Fruit fly (Drosophila melanogaster): Measurements from ENCODE around the gene JMJD6.

The JMJD6 gene

dm6 chr3R:22358810-22359209 is 3.4 kb downstream of the JMJD6 start (continued):
- TF ChIP-seq zen2 (GFP tag; IDR thresholded peaks at IDR 0.05; ENCODE audit: partially characterized antibody) = no peak
- no peak for TF ChIP-seq Dll (GFP tag; IDR thresholded peaks at IDR 0.05; ENCODE audit: partially characterized antibody)
- TF ChIP-seq kah (GFP tag; optimal IDR thresholded peaks at IDR 0.05) = peak; percentile 32
- TF ChIP-seq gsb-n (tag; optimal IDR thresholded peaks at IDR 0.05) = peak; percentile 74
- peak; percentile 20 for TF ChIP-seq CG1647 (GFP tag; optimal IDR thresholded peaks at IDR 0.05)
- no peak for TF ChIP-seq CG34224 (GFP tag; IDR thresholded peaks at IDR 0.05; ENCODE audit: partially characterized antibody)
- TF ChIP-seq Fer3 (tag; optimal IDR thresholded peaks at IDR 0.05) = peak; percentile 74
- peak; percentile 9 for TF ChIP-seq HLH54F (GFP tag; optimal IDR thresholded peaks at IDR 0.05)
- 0 out of 2 replicates have a peak, but pooled peaks have one; percentile 17 for TF ChIP-seq CG4404 (GFP tag; IDR thresholded peaks at IDR 0.05)
- peak; percentile 90 for TF ChIP-seq CG17359 (tag; optimal IDR thresholded peaks at IDR 0.05)
- TF ChIP-seq CG13296 (GFP tag; optimal IDR thresholded peaks at IDR 0.05) = peak; percentile 57
- TF ChIP-seq CG11398 (GFP tag; optimal IDR thresholded peaks at IDR 0.05) = peak; percentile 37
- peak; percentile 54 for TF ChIP-seq CG7839 (tag; optimal IDR thresholded peaks at IDR 0.05)
- peak; percentile 85 for TF ChIP-seq CG11695 (GFP tag; IDR thresholded peaks at IDR 0.05)
- TF ChIP-seq pnt (GFP tag; optimal IDR thresholded peaks at IDR 0.05) = peak; percentile 36
- peak; percentile 78 for TF ChIP-seq CG17829 (tag; optimal IDR thresholded peaks at IDR 0.05)
- peak; percentile 78 for TF ChIP-seq CG18262 (tag; optimal IDR thresholded peaks at IDR 0.05)
- peak; percentile 32 for TF ChIP-seq Chrac-16 (GFP tag; optimal IDR thresholded peaks at IDR 0.05)
- peak; percentile 35; the same call in 1 of the 2 replicates for TF ChIP-seq ssp (GFP tag; IDR thresholded peaks at IDR 0.05)
- TF ChIP-seq NK7.1 (GFP tag; optimal IDR thresholded peaks at IDR 0.05) = no peak
- TF ChIP-seq Hand (GFP tag; optimal IDR thresholded peaks at IDR 0.05) = no peak
- peak; percentile 33; the same call in 1 of the 4 replicates for TF ChIP-seq Gug (GFP tag; IDR thresholded peaks at IDR 0.05)
- TF ChIP-seq insv (GFP tag; optimal IDR thresholded peaks at IDR 0.05) = no peak
- peak; percentile 82 for TF ChIP-seq ci (GFP tag; IDR thresholded peaks at IDR 0.05)
- TF ChIP-seq Ada2b (GFP tag; IDR thresholded peaks at IDR 0.05) = peak; percentile 69
- peak; percentile 4 for TF ChIP-seq btn (GFP tag; optimal IDR thresholded peaks at IDR 0.05)
- peak; percentile 18; the same call in 1 of the 2 replicates for TF ChIP-seq MBD-R2 (GFP tag; IDR thresholded peaks at IDR 0.05)
- peak; percentile 81 for TF ChIP-seq CG6689 (GFP tag; IDR thresholded peaks at IDR 0.05)
- peak; percentile 62 for TF ChIP-seq bcd (GFP tag; optimal IDR thresholded peaks at IDR 0.05)
- no peak for TF ChIP-seq sima (GFP tag; optimal IDR thresholded peaks at IDR 0.05)
- peak; percentile 20 for TF ChIP-seq Antp (GFP tag; optimal IDR thresholded peaks at IDR 0.05)
- no peak for TF ChIP-seq BEAF-32 (GFP tag; optimal IDR thresholded peaks at IDR 0.05)
- peak; percentile 64 for TF ChIP-seq CG16863 (GFP tag; optimal IDR thresholded peaks at IDR 0.05)
- peak; percentile 57 for TF ChIP-seq gcm (GFP tag; optimal IDR thresholded peaks at IDR 0.05)
- TF ChIP-seq CG10267 (tag; optimal IDR thresholded peaks at IDR 0.05) = peak; percentile 65
- peak; percentile 83 for TF ChIP-seq CG1233 (GFP tag; optimal IDR thresholded peaks at IDR 0.05)
- TF ChIP-seq Abd-B (GFP tag; optimal IDR thresholded peaks at IDR 0.05) = no peak
- TF ChIP-seq CG12744 (GFP tag; optimal IDR thresholded peaks at IDR 0.05) = peak; percentile 34
- TF ChIP-seq Tbp (GFP tag; optimal IDR thresholded peaks at IDR 0.05) = no peak
- no peak for TF ChIP-seq Bgb (GFP tag; IDR thresholded peaks at IDR 0.05; ENCODE audit: partially characterized antibody)
- peak; percentile 39; the same call in 1 of the 2 replicates for TF ChIP-seq CG1024 (GFP tag; IDR thresholded peaks at IDR 0.05)
- no peak for TF ChIP-seq CG17912 (GFP tag; optimal IDR thresholded peaks at IDR 0.05)
- no peak for TF ChIP-seq crc (GFP tag; optimal IDR thresholded peaks at IDR 0.05)
- peak; percentile 69 for TF ChIP-seq sim (GFP tag; IDR thresholded peaks at IDR 0.05)
- TF ChIP-seq pho (GFP tag; optimal IDR thresholded peaks at IDR 0.05) = no peak
- peak; percentile 22 for TF ChIP-seq CG5180 (GFP tag; optimal IDR thresholded peaks at IDR 0.05)
- peak; percentile 70 for TF ChIP-seq psq (GFP tag; optimal IDR thresholded peaks at IDR 0.05)
- TF ChIP-seq Myb (GFP tag; optimal IDR thresholded peaks at IDR 0.05) = no peak
- TF ChIP-seq pum (GFP tag; optimal IDR thresholded peaks at IDR 0.05) = peak; percentile 25
- TF ChIP-seq Deaf1 (tag; optimal IDR thresholded peaks at IDR 0.05) = peak; percentile 17
- peak; percentile 32 for TF ChIP-seq gcm2 (GFP tag; optimal IDR thresholded peaks at IDR 0.05)

All from whole organism, embryonic.